Fruit fly (Drosophila melanogaster): ENCODE measurements around the gene Trmt61.
A peak's percentile ranks its signal among the peaks of the same experiment; 100 is the strongest.

Trmt61 gene

DNA sequence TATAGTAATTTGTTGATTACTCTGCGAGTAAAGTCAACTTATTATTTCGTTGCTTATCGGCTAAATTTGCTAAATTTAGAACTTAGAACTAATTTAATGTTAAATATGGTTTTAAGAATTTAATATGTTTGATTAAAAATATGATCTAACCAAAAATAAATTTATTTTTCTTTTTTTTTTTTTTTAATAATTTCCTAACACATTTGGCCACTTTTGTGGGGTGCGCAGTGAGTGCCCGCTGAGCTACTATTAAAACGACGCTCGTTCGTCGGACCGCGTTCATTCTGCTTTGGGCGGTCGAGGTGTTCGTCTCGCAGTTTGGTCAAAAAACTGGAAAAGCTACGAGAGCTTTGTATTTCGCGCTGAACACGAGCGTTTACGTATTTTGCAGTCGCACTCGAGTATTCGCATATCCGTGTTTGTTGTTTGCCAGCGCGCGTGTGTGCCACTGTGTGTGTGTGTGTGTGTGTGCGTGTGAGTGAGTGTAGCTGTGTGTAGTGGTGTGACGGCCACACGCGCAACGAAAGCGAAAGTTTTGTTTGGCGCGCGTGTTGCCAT, 47.4 kb downstream of the Trmt61 start, which contains the start of gene Cipc (continued):
- peak; percentile 70; the same call in 2 of the 3 replicates for TF ChIP-seq CG17361 (GFP tag; IDR thresholded peaks at IDR 0.05)
- peak; percentile 77 for TF ChIP-seq CG1647 (GFP tag; optimal IDR thresholded peaks at IDR 0.05)
- no peak for TF ChIP-seq CG13123 (GFP tag; optimal IDR thresholded peaks at IDR 0.05)
- peak; percentile 26 for TF ChIP-seq cato (GFP tag; optimal IDR thresholded peaks at IDR 0.05; ENCODE audit: borderline replicate concordance)
- no peak for TF ChIP-seq CG11504 (tag; optimal IDR thresholded peaks at IDR 0.05)
- peak; percentile 68 for TF ChIP-seq CG12769 (tag; optimal IDR thresholded peaks at IDR 0.05)
- TF ChIP-seq NK7.1 (GFP tag; optimal IDR thresholded peaks at IDR 0.05): no peak
- peak; percentile 70 for TF ChIP-seq CG14441 (GFP tag; IDR thresholded peaks at IDR 0.05)
- TF ChIP-seq CG15601 (tag; optimal IDR thresholded peaks at IDR 0.05): peak; percentile 27
- TF ChIP-seq CG13424 (tag; optimal IDR thresholded peaks at IDR 0.05): peak; percentile 86
- TF ChIP-seq bbx (GFP tag; IDR thresholded peaks at IDR 0.05; ENCODE audit: partially characterized antibody): peak; percentile 35; the same call in 1 of the 2 replicates
- TF ChIP-seq Ptx1 (GFP tag; IDR thresholded peaks at IDR 0.05): peak; percentile 79
- 0 out of 2 replicates have a peak, but pooled peaks have one; percentile 34 for TF ChIP-seq CG7372 (GFP tag; IDR thresholded peaks at IDR 0.05)
- TF ChIP-seq CG4820 (GFP tag; optimal IDR thresholded peaks at IDR 0.05): peak; percentile 59
- TF ChIP-seq CG12236 (GFP tag; optimal IDR thresholded peaks at IDR 0.05): no peak
- peak; percentile 79 for TF ChIP-seq row (GFP tag; IDR thresholded peaks at IDR 0.05)
- peak; percentile 92 for TF ChIP-seq CG18599 (GFP tag; optimal IDR thresholded peaks at IDR 0.05)
- TF ChIP-seq CG7357 (GFP tag; IDR thresholded peaks at IDR 0.05): peak; percentile 34; the same call in 1 of the 3 replicates
- TF ChIP-seq CG14050 (GFP tag; IDR thresholded peaks at IDR 0.05): peak; percentile 73
- peak; percentile 16; the same call in 1 of the 2 replicates for TF ChIP-seq sim (GFP tag; IDR thresholded peaks at IDR 0.05)
- no peak for TF ChIP-seq CkIIα-i1 (GFP tag; IDR thresholded peaks at IDR 0.05)
- TF ChIP-seq esg (GFP tag; conservative IDR thresholded peaks at IDR 0.05): no peak; the same call in 1 of the 2 replicates
- TF ChIP-seq ab (GFP tag; optimal IDR thresholded peaks at IDR 0.05): no peak
- TF ChIP-seq CG13894 (tag; optimal IDR thresholded peaks at IDR 0.05): peak; percentile 90
- no peak for TF ChIP-seq CG4360 (GFP tag; IDR thresholded peaks at IDR 0.05)
- TF ChIP-seq chinmo (GFP tag; IDR thresholded peaks at IDR 0.05; ENCODE audit: partially characterized antibody): peak; percentile 96
- peak; percentile 41 for TF ChIP-seq gsb-n (tag; optimal IDR thresholded peaks at IDR 0.05)
- TF ChIP-seq sisA (GFP tag; IDR thresholded peaks at IDR 0.05): 0 out of 2 replicates have a peak, but pooled peaks have one; percentile 5
- TF ChIP-seq Med (GFP tag): peak; percentile 94
- TF ChIP-seq CG34224 (GFP tag; IDR thresholded peaks at IDR 0.05; ENCODE audit: partially characterized antibody): no peak
- TF ChIP-seq prd (optimal IDR thresholded peaks at IDR 0.05): no peak
- peak; percentile 72 for TF ChIP-seq prd (GFP tag; IDR thresholded peaks at IDR 0.05)
- no peak for TF ChIP-seq ERR (GFP tag; optimal IDR thresholded peaks at IDR 0.05)
- peak; percentile 60; the same call in 1 of the 3 replicates for TF ChIP-seq so (GFP tag; IDR thresholded peaks at IDR 0.05)
- peak; percentile 60 for TF ChIP-seq az2 (GFP tag; optimal IDR thresholded peaks at IDR 0.05)
- TF ChIP-seq chm (GFP tag; IDR thresholded peaks at IDR 0.05): no peak; the same call in 1 of the 2 replicates
- peak; percentile 80 for TF ChIP-seq gsb (GFP tag; IDR thresholded peaks at IDR 0.05)
- TF ChIP-seq Max (GFP tag; optimal IDR thresholded peaks at IDR 0.05): peak; percentile 74
- TF ChIP-seq sens (GFP tag): peak; percentile 51
- peak; percentile 89 for TF ChIP-seq Hand (GFP tag; optimal IDR thresholded peaks at IDR 0.05)
- TF ChIP-seq fd96Cb (tag; optimal IDR thresholded peaks at IDR 0.05): peak; percentile 52
- TF ChIP-seq HLH54F (GFP tag; optimal IDR thresholded peaks at IDR 0.05): no peak
- peak; percentile 43; the same call in 1 of the 2 replicates for TF ChIP-seq onecut (GFP tag; IDR thresholded peaks at IDR 0.05)
- peak; percentile 66 for TF ChIP-seq CG10654 (GFP tag; optimal IDR thresholded peaks at IDR 0.05)
- no peak for TF ChIP-seq CG1603 (tag; optimal IDR thresholded peaks at IDR 0.05)
- TF ChIP-seq gem (tag; optimal IDR thresholded peaks at IDR 0.05): peak; percentile 89
- TF ChIP-seq crc (GFP tag; optimal IDR thresholded peaks at IDR 0.05): no peak
- TF ChIP-seq hb (GFP tag; IDR thresholded peaks at IDR 0.05; ENCODE audit: partially characterized antibody): 0 out of 3 replicates have a peak, but pooled peaks have one; percentile 47
- peak; percentile 44; the same call in 1 of the 2 replicates for TF ChIP-seq tna (GFP tag; IDR thresholded peaks at IDR 0.05; ENCODE audit: partially characterized antibody)
- TF ChIP-seq tup (GFP tag; optimal IDR thresholded peaks at IDR 0.05): peak; percentile 8
